Worm (Caenorhabditis elegans): ENCODE data around the gene F47E1.1.

DNA sequence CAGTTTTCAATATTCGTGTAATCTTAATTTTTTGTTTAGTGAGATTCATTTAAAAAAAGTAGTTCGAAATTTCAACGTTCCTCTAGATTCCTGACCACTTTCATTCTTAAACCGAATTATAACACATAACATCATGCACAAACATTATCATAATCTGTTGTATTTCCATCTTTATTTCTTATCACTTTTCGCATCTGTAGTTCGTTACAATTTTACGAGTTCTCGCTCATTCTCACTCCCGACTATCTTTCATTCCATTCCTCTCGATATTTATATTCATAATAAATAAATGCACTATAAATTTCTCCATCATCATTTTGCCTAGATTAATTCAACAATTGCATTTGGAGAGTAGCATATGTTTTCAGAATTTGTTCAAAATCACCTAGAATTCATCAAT lies 4.2 kb downstream of the F47E1.1 start:
- TF ChIP-seq egl-27 (tag; optimal IDR thresholded peaks at IDR 0.05) = no peak
- TF ChIP-seq ceh-82 (tag; optimal IDR thresholded peaks at IDR 0.05) = no peak
- TF ChIP-seq nhr-11 (tag; optimal IDR thresholded peaks at IDR 0.05) = no peak
- TF ChIP-seq ama-1 (optimal IDR thresholded peaks at IDR 0.05) = no peak
- no peak for TF ChIP-seq gmeb-1 (tag; optimal IDR thresholded peaks at IDR 0.05)
- TF ChIP-seq unc-62 (GFP tag; optimal IDR thresholded peaks at IDR 0.05) = no peak
- TF ChIP-seq fos-1 (tag; optimal IDR thresholded peaks at IDR 0.05) = peak; percentile 40
